Worm (Caenorhabditis elegans): ENCODE measurements around the gene daf-31.

ce11 chrIV:8255221-8255620, 34.9 kb upstream of the daf-31 start:
- TF ChIP-seq hmg-4 (GFP tag; optimal IDR thresholded peaks at IDR 0.05) (no peak), F13C5.2 (tag; optimal IDR thresholded peaks at IDR 0.05) (no peak), hnd-1 (tag; optimal IDR thresholded peaks at IDR 0.05) (no peak), ama-1 (optimal IDR thresholded peaks at IDR 0.05) (no peak), aly-1 (tag; optimal IDR thresholded peaks at IDR 0.05) (no peak), sea-1 (GFP tag; conservative IDR thresholded peaks at IDR 0.05) (no peak), flt-1 (GFP tag; IDR thresholded peaks at IDR 0.05) (no peak), scrt-1 (GFP tag; IDR thresholded peaks at IDR 0.05) (no peak), ets-7 (tag; optimal IDR thresholded peaks at IDR 0.05) (no peak), ceh-36 (tag; optimal IDR thresholded peaks at IDR 0.05) (no peak)
